Worm (Caenorhabditis elegans) whole organism, young adult: ENCODE results near the gene B0336.7.

Source experiments
- athp-1 ChIP-seq: sonication (generic microtip); optimal IDR thresholded peaks from 2 replicates; lab custom pipeline; 2017; ENCODE audit warnings: mild to moderate bottlenecking, missing genetic modification characterization, missing compliant biosample characterization
- pha-4 ChIP-seq: fragments of 150-350 bp; sonication (generic microtip); optimal IDR thresholded peaks from 2 replicates; lab custom pipeline; 2014; ENCODE audit warnings: missing biosample characterization, missing genetic modification reagents, missing genetic modification characterization
- sptf-2 ChIP-seq: fragments of 200-800 bp; sonication (Bioruptor generic); optimal IDR thresholded peaks from 2 replicates; lab custom pipeline; 2018; ENCODE audit warnings: mild to moderate bottlenecking, missing genetic modification characterization, missing compliant biosample characterization
- ztf-26 ChIP-seq: sonication (generic microtip); optimal IDR thresholded peaks from 2 replicates; lab custom pipeline; 2017; ENCODE audit warnings: missing genetic modification characterization, missing compliant biosample characterization
- ztf-3 ChIP-seq: fragments of 200-800 bp; sonication (Bioruptor generic); optimal IDR thresholded peaks from 2 replicates; lab custom pipeline; 2018; ENCODE audit warnings: mild to moderate bottlenecking, missing genetic modification characterization, missing compliant biosample characterization

ce11 chrIII:5732925-5733324 is 35.8 kb upstream of the B0336.7 start, which contains the start of gene B0244.17:
- TF ChIP-seq sptf-2 (GFP tag; lab: Kevin White, UChicago) (no peak), pha-4 (no peak), athp-1 (tag; lab: Kevin White, UChicago) (no peak), ztf-26 (no peak), ztf-3 (GFP tag; lab: Kevin White, UChicago) (no peak)
